Worm (Caenorhabditis elegans): ENCODE results near the gene pah-1.

DNA sequence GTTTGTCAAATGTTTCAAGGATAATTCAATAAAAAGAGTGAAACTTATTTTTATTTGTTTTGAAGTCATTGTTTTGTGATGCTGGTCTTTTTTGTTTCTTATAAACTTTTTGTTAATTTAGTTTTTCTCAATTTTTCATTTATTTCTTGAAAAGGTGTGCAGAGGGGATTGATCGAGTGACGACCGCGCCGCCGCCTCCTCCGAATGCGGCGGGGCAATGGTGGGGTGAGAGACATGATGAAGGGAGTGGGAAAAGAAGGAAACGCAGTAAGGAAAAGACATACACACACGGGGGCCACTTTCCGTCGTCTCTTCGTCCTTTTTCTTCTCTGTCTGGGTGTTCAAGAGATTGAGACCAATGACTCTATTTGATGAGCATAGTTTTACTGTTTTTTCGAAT, 2.6 kb upstream of the pah-1 start:
- TF ChIP-seq aha-1 (tag) (no peak), fos-1 (tag; optimal IDR thresholded peaks at IDR 0.05) (no peak)
